Worm (Caenorhabditis elegans) whole organism, late embryonic: ENCODE results near the gene F13C5.5.

Experiments
- F13H6.1 ChIP-seq: sonication (generic microtip); optimal IDR thresholded peaks from 2 replicates; lab custom pipeline; 2016; ENCODE audit warnings: missing genetic modification characterization, missing compliant biosample characterization
- ahr-1 ChIP-seq: sonication (generic microtip); optimal IDR thresholded peaks from 2 replicates; lab custom pipeline; 2016; ENCODE audit warnings: missing genetic modification characterization, missing compliant biosample characterization
- ceh-14 ChIP-seq: sonication (generic microtip); optimal IDR thresholded peaks from 2 replicates; lab custom pipeline; 2016; ENCODE audit warnings: missing genotype, missing genetic modification characterization, missing compliant biosample characterization
- ceh-19 ChIP-seq: fragments of 200-800 bp; sonication (Bioruptor generic); optimal IDR thresholded peaks from 2 replicates; lab custom pipeline; 2018; ENCODE audit warnings: mild to moderate bottlenecking, missing genetic modification characterization, missing compliant biosample characterization
- ceh-30 ChIP-seq: fragments of 150-350 bp; optimal IDR thresholded peaks from 2 replicates; lab custom pipeline; 2014; ENCODE audit warnings: missing biosample characterization, missing genetic modification characterization
- ceh-6 ChIP-seq: fragments of 200-800 bp; sonication (Bioruptor generic); optimal IDR thresholded peaks from 2 replicates; lab custom pipeline; 2018; ENCODE audit warnings: mild to moderate bottlenecking, missing genetic modification characterization, missing compliant biosample characterization
- ceh-9 ChIP-seq: sonication (generic microtip); optimal IDR thresholded peaks from 2 replicates; lab custom pipeline; 2016; ENCODE audit warnings: mild to moderate bottlenecking, missing genetic modification characterization, inconsistent platforms, missing compliant biosample characterization
- elt-2 ChIP-seq: sonication (generic microtip); optimal IDR thresholded peaks from 2 replicates; lab custom pipeline; 2016; ENCODE audit warnings: missing genetic modification reagents, missing genetic modification characterization, missing compliant biosample characterization
- fax-1 ChIP-seq: sonication (generic microtip); optimal IDR thresholded peaks from 2 replicates; lab custom pipeline; 2016; ENCODE audit warnings: missing genotype, missing genetic modification characterization, missing compliant biosample characterization
- nfya-1 ChIP-seq: sonication (generic microtip); optimal IDR thresholded peaks from 2 replicates; lab custom pipeline; 2017; ENCODE audit warnings: missing genetic modification characterization, mild to moderate bottlenecking, missing compliant biosample characterization, antibody characterized with exemption, moderate library complexity
- nhr-11 ChIP-seq: fragments of 150-350 bp; optimal IDR thresholded peaks from 2 replicates; lab custom pipeline; 2014; ENCODE audit warnings: missing biosample characterization, missing genetic modification characterization
- ref-2 ChIP-seq: sonication (generic microtip); optimal IDR thresholded peaks from 2 replicates; lab custom pipeline; 2016; ENCODE audit warnings: missing genetic modification characterization, missing compliant biosample characterization
- tbx-2 ChIP-seq: sonication (generic microtip); optimal IDR thresholded peaks from 2 replicates; lab custom pipeline; 2016; ENCODE audit warnings: missing genetic modification characterization, missing compliant biosample characterization
- unc-42 ChIP-seq: sonication (generic microtip); optimal IDR thresholded peaks from 2 replicates; lab custom pipeline; 2016; ENCODE audit warnings: missing genotype, missing genetic modification characterization, missing compliant biosample characterization
- unc-86 ChIP-seq: sonication (generic microtip); optimal IDR thresholded peaks from 2 replicates; lab custom pipeline; 2016; ENCODE audit warnings: missing genetic modification characterization, missing compliant biosample characterization

Gene F13C5.5

ce11 chrX:557195-557594 is 51.1 kb downstream of the F13C5.5 start, which contains the start of gene hlh-19:
Gene hlh-19 (minus strand): TSS chrX:557295.
- TF ChIP-seq F13H6.1 (no peak), unc-86 (tag; lab: Kevin White, UChicago) (no peak), ahr-1 (tag; lab: Kevin White, UChicago) (no peak), ceh-6 (GFP tag; lab: Kevin White, UChicago) (no peak), unc-42 (no peak), ceh-19 (GFP tag; lab: Kevin White, UChicago) (no peak), ref-2 (tag; lab: Kevin White, UChicago) (no peak), fax-1 (no peak)

- TF ChIP-seq nfya-1 (no peak), ceh-9 (tag; lab: Kevin White, UChicago) (no peak), ceh-14 (no peak), elt-2 (tag; lab: Kevin White, UChicago) (peak; percentile 58), nhr-11 (tag; lab: Kevin White, UChicago) (no peak), tbx-2 (tag; lab: Kevin White, UChicago) (no peak), ceh-30 (tag; lab: Kevin White, UChicago) (no peak)
These were observed 53.1 kb downstream of the F13C5.5 start for ce11 chrX:555043-555791.
